Worm (Caenorhabditis elegans): ENCODE data around the gene F26G1.3.

ce11 chrII:4805799-4806198, 47.2 kb downstream of the F26G1.3 start:
- no peak for TF ChIP-seq madf-5 (GFP tag; IDR thresholded peaks at IDR 0.05)
- TF ChIP-seq snpc-4 (tag; optimal IDR thresholded peaks at IDR 0.05): no peak
- no peak for TF ChIP-seq nhr-6 (tag; optimal IDR thresholded peaks at IDR 0.05)
- TF ChIP-seq ZK546.5 (tag; optimal IDR thresholded peaks at IDR 0.05): no peak
- TF ChIP-seq ceh-20 (GFP tag; IDR thresholded peaks at IDR 0.05): no peak
- no peak for TF ChIP-seq lin-15B (tag; optimal IDR thresholded peaks at IDR 0.05)
- TF ChIP-seq ceh-28 (tag; optimal IDR thresholded peaks at IDR 0.05): no peak

Data from whole organism, L4 larva.